Worm (Caenorhabditis elegans) whole organism, L2 larva: Measurements from ENCODE around the gene T07A9.12.
A peak's percentile ranks its signal among the peaks of the same experiment; 100 is the strongest.

Source experiments
- C34F6.9 ChIP-seq: fragments of 150-350 bp; optimal IDR thresholded peaks from 2 replicates; lab custom pipeline; 2014; ENCODE audit warnings: missing biosample characterization, missing genetic modification characterization
- F13H6.1 ChIP-seq: sonication (generic microtip); optimal IDR thresholded peaks from 2 replicates; lab custom pipeline; 2016; ENCODE audit warnings: missing genetic modification characterization, missing compliant biosample characterization
- R02D3.7 ChIP-seq: fragments of 150-350 bp; optimal IDR thresholded peaks from 2 replicates; lab custom pipeline; 2014; ENCODE audit warnings: missing biosample characterization, missing genetic modification characterization
- Y55F3AM.14 ChIP-seq: fragments of 200-800 bp; sonication (Bioruptor generic); optimal IDR thresholded peaks from 2 replicates; lab custom pipeline; 2018; ENCODE audit warnings: mild to moderate bottlenecking, missing genetic modification characterization, missing compliant biosample characterization
- ZK546.5 ChIP-seq: sonication (generic microtip); optimal IDR thresholded peaks from 2 replicates; lab custom pipeline; 2017; ENCODE audit warnings: missing biosample characterization, missing genetic modification characterization
- aly-2 ChIP-seq: fragments of 150-350 bp; optimal IDR thresholded peaks from 2 replicates; lab custom pipeline; 2014; ENCODE audit warnings: missing biosample characterization, missing genetic modification characterization
- ama-1 ChIP-seq: fragments of 150-350 bp; optimal IDR thresholded peaks from 2 replicates; lab custom pipeline; 2018; ENCODE audit warnings: inconsistent platforms
- blmp-1 ChIP-seq: sonication (generic microtip); optimal IDR thresholded peaks from 2 replicates; lab custom pipeline; 2017; ENCODE audit warnings: missing genetic modification characterization, mild to moderate bottlenecking, missing compliant biosample characterization, antibody characterized with exemption, moderate library complexity; ENCODE audit not compliant: insufficient read depth
- ceh-16 ChIP-seq: fragments of 150-350 bp; optimal IDR thresholded peaks from 2 replicates; lab custom pipeline; 2014; ENCODE audit warnings: missing biosample characterization, missing genetic modification characterization
- ceh-82 ChIP-seq: fragments of 150-350 bp; optimal IDR thresholded peaks from 2 replicates; lab custom pipeline; 2014; ENCODE audit warnings: missing biosample characterization, missing genetic modification characterization
- crh-2 ChIP-seq: sonication (generic microtip); optimal IDR thresholded peaks from 2 replicates; lab custom pipeline; 2017; ENCODE audit warnings: missing biosample characterization, missing genetic modification characterization
- dmd-4 ChIP-seq: sonication (generic microtip); optimal IDR thresholded peaks from 2 replicates; lab custom pipeline; 2017; ENCODE audit warnings: missing biosample characterization, missing genetic modification characterization
- egl-27 ChIP-seq: sonication (generic microtip); optimal IDR thresholded peaks from 3 replicates; lab custom pipeline; 2017; ENCODE audit warnings: missing biosample characterization, missing genetic modification reagents, missing genetic modification characterization
- elt-1 ChIP-seq: fragments of 150-350 bp; optimal IDR thresholded peaks from 2 replicates; lab custom pipeline; 2014; ENCODE audit warnings: missing biosample characterization, missing genetic modification characterization
- elt-3 ChIP-seq: sonication (generic microtip); optimal IDR thresholded peaks from 2 replicates; lab custom pipeline; 2017; ENCODE audit warnings: missing biosample characterization, missing genetic modification characterization
- fos-1 ChIP-seq: fragments of 150-350 bp; optimal IDR thresholded peaks from 2 replicates; lab custom pipeline; 2014; ENCODE audit warnings: missing biosample characterization, missing genetic modification characterization
- lin-11 ChIP-seq: fragments of 150-350 bp; sonication (generic microtip); optimal IDR thresholded peaks from 2 replicates; lab custom pipeline; 2014; ENCODE audit warnings: missing biosample characterization, missing genetic modification characterization, inconsistent platforms, mixed read lengths
- lin-13 ChIP-seq: fragments of 150-350 bp; optimal IDR thresholded peaks from 2 replicates; lab custom pipeline; 2014; ENCODE audit warnings: missing biosample characterization, missing genetic modification reagents, missing genetic modification characterization
- lin-39 ChIP-seq: fragments of 150-350 bp; optimal IDR thresholded peaks from 2 replicates; lab custom pipeline; 2014; ENCODE audit warnings: missing biosample characterization, missing genetic modification reagents, missing genetic modification characterization
- lsy-2 ChIP-seq, 2 experiments: fragments of 150-350 bp in 1 of 2; sonication (generic microtip) in 1 of 2; optimal IDR thresholded peaks; 2 replicates each; lab custom pipeline; 2014 to 2017; ENCODE audit warnings: missing biosample characterization in 2 of 2, missing genetic modification characterization in 2 of 2
- mab-5 ChIP-seq: fragments of 150-350 bp; optimal IDR thresholded peaks from 2 replicates; lab custom pipeline; 2014; ENCODE audit warnings: missing biosample characterization, missing genetic modification characterization
- mdl-1 ChIP-seq, 2 experiments: fragments of 150-350 bp in 1 of 2; sonication (generic microtip) in 1 of 2; optimal IDR thresholded peaks; 2 replicates each; lab custom pipeline; 2017; ENCODE audit warnings: missing biosample characterization in 2 of 2, missing genetic modification characterization in 2 of 2
- nhr-12 ChIP-seq: fragments of 150-350 bp; optimal IDR thresholded peaks from 2 replicates; lab custom pipeline; 2014; ENCODE audit warnings: missing biosample characterization, missing genetic modification characterization
- nhr-129 ChIP-seq: fragments of 150-350 bp; optimal IDR thresholded peaks from 2 replicates; lab custom pipeline; 2014; ENCODE audit warnings: missing biosample characterization, missing genetic modification characterization
- nhr-23 ChIP-seq: fragments of 150-350 bp; optimal IDR thresholded peaks from 2 replicates; lab custom pipeline; 2014; ENCODE audit warnings: missing biosample characterization, missing genetic modification reagents, missing genetic modification characterization
- nhr-237 ChIP-seq: fragments of 150-350 bp; optimal IDR thresholded peaks from 2 replicates; lab custom pipeline; 2014; ENCODE audit warnings: missing biosample characterization, missing genetic modification characterization
- nhr-6 ChIP-seq: fragments of 150-350 bp; optimal IDR thresholded peaks from 2 replicates; lab custom pipeline; 2014; ENCODE audit warnings: missing biosample characterization, missing genetic modification characterization
- nhr-77 ChIP-seq: fragments of 150-350 bp; optimal IDR thresholded peaks from 2 replicates; lab custom pipeline; 2014; ENCODE audit warnings: missing biosample characterization, missing genetic modification characterization
- peb-1 ChIP-seq: fragments of 150-350 bp; optimal IDR thresholded peaks from 2 replicates; lab custom pipeline; 2014; ENCODE audit warnings: missing biosample characterization, missing genetic modification characterization
- sem-4 ChIP-seq: fragments of 150-350 bp; optimal IDR thresholded peaks from 2 replicates; lab custom pipeline; 2014; ENCODE audit warnings: missing biosample characterization, missing genetic modification reagents, missing genetic modification characterization
- sma-3 ChIP-seq: sonication (generic microtip); optimal IDR thresholded peaks from 2 replicates; lab custom pipeline; 2016; ENCODE audit warnings: missing genetic modification reagents, missing genetic modification characterization, missing compliant biosample characterization
- sma-9 ChIP-seq, 2 experiments: fragments of 150-350 bp in 1 of 2; sonication (generic microtip) in 1 of 2; optimal IDR thresholded peaks; 2 replicates each; lab custom pipeline; 2014 to 2016; ENCODE audit warnings: missing genetic modification characterization in 2 of 2, mild to moderate bottlenecking in 1 of 2, missing biosample characterization in 1 of 2, missing compliant biosample characterization in 1 of 2, missing genetic modification reagents in 1 of 2, moderate library complexity in 1 of 2
- snpc-4 ChIP-seq: fragments of 150-350 bp; optimal IDR thresholded peaks from 2 replicates; lab custom pipeline; 2014; ENCODE audit warnings: missing biosample characterization, missing genetic modification characterization
- unc-55 ChIP-seq: fragments of 150-350 bp; sonication (generic microtip); optimal IDR thresholded peaks from 3 replicates; lab custom pipeline; 2014; ENCODE audit warnings: missing biosample characterization, missing genetic modification reagents, missing genetic modification characterization
- unc-62 ChIP-seq: fragments of 150-350 bp; optimal IDR thresholded peaks from 2 replicates; lab custom pipeline; 2014; ENCODE audit warnings: missing biosample characterization, missing genetic modification reagents, missing genetic modification characterization
- zag-1 ChIP-seq: fragments of 150-350 bp; optimal IDR thresholded peaks from 2 replicates; lab custom pipeline; 2014; ENCODE audit warnings: missing biosample characterization, missing genetic modification characterization
- ztf-1 ChIP-seq: fragments of 200-800 bp; sonication (Bioruptor generic); conservative IDR thresholded peaks from 2 replicates; pipeline ENCODE4 v1.3.6; 2022; ENCODE audit warnings: missing genetic modification characterization, missing compliant biosample characterization
- ztf-11 ChIP-seq: sonication (generic microtip); optimal IDR thresholded peaks from 2 replicates; lab custom pipeline; 2017; ENCODE audit warnings: missing biosample characterization, missing genetic modification characterization
- ztf-4 ChIP-seq: fragments of 150-350 bp; optimal IDR thresholded peaks from 2 replicates; lab custom pipeline; 2014; ENCODE audit warnings: missing biosample characterization, missing genetic modification characterization

The T07A9.12 gene

ce11 chrIV:385150-385937 lies 25.3 kb upstream of the T07A9.12 start, which contains the start of gene rps-24 (continued):
- TF ChIP-seq nhr-129 (peak; percentile 95), R02D3.7 (tag; lab: Kevin White, UChicago) (peak; percentile 86), blmp-1 (tag; lab: Kevin White, UChicago) (peak; percentile 49), ztf-4 (peak; percentile 64), ZK546.5 (peak; percentile 65), unc-55 (GFP tag; lab: Kevin White, UChicago) (peak; percentile 97), nhr-77 (tag; lab: Kevin White, UChicago) (peak; percentile 28), sma-3 (GFP tag; lab: Kevin White, UChicago) (peak; percentile 97), mab-5 (tag; lab: Kevin White, UChicago) (peak; percentile 87)
- TF ChIP-seq, all 48 proteins: peak for 30; not testable (repeated sequence) for 18

- TF ChIP-seq sma-3 (GFP tag; lab: Kevin White, UChicago): no peak
- no peak for TF ChIP-seq elt-1
Measured at ce11 chrIV:386576-386975, 24.1 kb upstream of the T07A9.12 start, which contains the start of gene T07A9.14. T07A9.14 (plus strand) TSS chrIV:386699.

ce11 chrIV:387283-388048 lies 23.2 kb upstream of the T07A9.12 start:
- TF ChIP-seq nhr-12 (tag; lab: Kevin White, UChicago) (no peak), blmp-1 (tag; lab: Kevin White, UChicago) (no peak)

- TF ChIP-seq C34F6.9 (no peak), ztf-11 (tag; lab: Kevin White, UChicago) (no peak), unc-62 (GFP tag; lab: Kevin White, UChicago) (no peak), egl-27 (tag; lab: Kevin White, UChicago) (no peak), ceh-82 (tag; lab: Kevin White, UChicago) (no peak), fos-1 (tag; lab: Kevin White, UChicago) (no peak), elt-3 (no peak), mdl-1 (tag; optimal IDR thresholded peaks at IDR 0.05; lab: Kevin White, UChicago) (no peak), Y55F3AM.14 (GFP tag; lab: Kevin White, UChicago) (no peak)
Measured at ce11 chrIV:388073-388472, 22.6 kb upstream of the T07A9.12 start, which contains the start of gene ssna-1. ssna-1 (plus strand) TSS chrIV:388084.

- TF ChIP-seq sem-4: peak; percentile 88
- peak; percentile 97 for TF ChIP-seq sma-3 (GFP tag; lab: Kevin White, UChicago)
- no peak for TF ChIP-seq dmd-4 (tag; lab: Kevin White, UChicago)
- peak; percentile 94 for TF ChIP-seq lin-13 (GFP tag; lab: Kevin White, UChicago)
- TF ChIP-seq blmp-1 (tag; lab: Kevin White, UChicago): peak; percentile 39
- TF ChIP-seq zag-1 (tag; lab: Kevin White, UChicago): peak; percentile 40
- no peak for TF ChIP-seq nhr-237
- peak; percentile 95 for TF ChIP-seq F13H6.1 (tag; lab: Kevin White, UChicago)
- peak; percentile 93 for TF ChIP-seq sma-9 (GFP tag; optimal IDR thresholded peaks at IDR 0.05; lab: Kevin White, UChicago)
- TF ChIP-seq sma-9 (tag; optimal IDR thresholded peaks at IDR 0.05; lab: Kevin White, UChicago): no peak
- no peak for TF ChIP-seq ama-1 (lab: Kevin White, UChicago)
- peak; percentile 91 for TF ChIP-seq mab-5 (tag; lab: Kevin White, UChicago)
- TF ChIP-seq ztf-11 (tag; lab: Kevin White, UChicago): peak; percentile 23
- TF ChIP-seq lsy-2 (tag; optimal IDR thresholded peaks at IDR 0.05; lab: Kevin White, UChicago): peak; percentile 80 to 95
- TF ChIP-seq ZK546.5: peak; percentile 49
- no peak for TF ChIP-seq elt-1
- TF ChIP-seq crh-2: peak; percentile 85
- TF ChIP-seq lin-39: no peak
- no peak for TF ChIP-seq nhr-12 (tag; lab: Kevin White, UChicago)
- peak; percentile 86 for TF ChIP-seq nhr-6 (tag; lab: Kevin White, UChicago)
- peak; percentile 53 for TF ChIP-seq fos-1 (tag; lab: Kevin White, UChicago)
- TF ChIP-seq snpc-4: peak; percentile 62
- no peak for TF ChIP-seq unc-62 (GFP tag; lab: Kevin White, UChicago)
- peak; percentile 76 for TF ChIP-seq ceh-82 (tag; lab: Kevin White, UChicago)
- peak; percentile 75 for TF ChIP-seq C34F6.9
- no peak for TF ChIP-seq peb-1
- peak; percentile 25 for TF ChIP-seq ceh-16 (tag; lab: Kevin White, UChicago)
- peak; percentile 97 for TF ChIP-seq lin-11 (tag; lab: Kevin White, UChicago)
- TF ChIP-seq egl-27 (tag; lab: Kevin White, UChicago): peak; percentile 62
- TF ChIP-seq nhr-129: peak; percentile 81
- TF ChIP-seq nhr-77 (tag; lab: Kevin White, UChicago): peak; percentile 39
- TF ChIP-seq nhr-23 (tag; lab: Kevin White, UChicago): no peak
- no peak for TF ChIP-seq ztf-1 (GFP tag; lab: Robert Waterston, UW)
- peak; percentile 85 for TF ChIP-seq ztf-4
- no peak for TF ChIP-seq aly-2 (tag; lab: Kevin White, UChicago)
Measured at ce11 chrIV:390279-390678, 20.4 kb upstream of the T07A9.12 start, which contains the start of the genes ears-2 and uncp-18. ears-2 (minus strand) TSS chrIV:390468. uncp-18 (plus strand) TSS chrIV:390560.
